Fruit fly (Drosophila melanogaster): ENCODE results near the gene CG13857.
A peak's percentile ranks its signal among the peaks of the same experiment; 100 is the strongest.

The CG13857 gene

DNA sequence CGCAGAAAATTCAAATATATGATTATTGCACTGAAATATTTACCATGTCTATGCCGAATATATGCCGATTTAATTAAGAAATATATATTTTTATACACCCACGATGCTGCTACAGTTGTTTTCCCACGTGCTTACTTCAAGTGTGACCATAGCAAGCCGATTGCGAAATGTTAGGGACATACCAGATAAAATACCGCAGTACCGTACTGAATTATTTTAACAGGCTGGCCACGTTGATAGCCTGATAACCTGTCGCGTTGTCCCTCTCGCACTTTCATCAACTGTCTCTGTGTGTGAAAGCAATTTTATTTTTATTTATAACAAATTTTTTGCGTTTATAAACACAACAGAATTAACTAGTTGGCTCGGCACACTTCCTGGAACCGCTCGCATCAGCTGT lies 27.0 kb upstream of the CG13857 start, which contains the start of the genes Nop56 and mats (continued):
- TF ChIP-seq Fer1 (GFP tag; optimal IDR thresholded peaks at IDR 0.05): peak; percentile 24
- no peak for TF ChIP-seq CG30403 (GFP tag; optimal IDR thresholded peaks at IDR 0.05)
- no peak for TF ChIP-seq mam (GFP tag; optimal IDR thresholded peaks at IDR 0.05)
- peak; percentile 96 for TF ChIP-seq pzg (GFP tag; optimal IDR thresholded peaks at IDR 0.05)
- no peak for TF ChIP-seq ro (GFP tag; IDR thresholded peaks at IDR 0.05)
- no peak for TF ChIP-seq luna (GFP tag; optimal IDR thresholded peaks at IDR 0.05)
- TF ChIP-seq esg (GFP tag; conservative IDR thresholded peaks at IDR 0.05): no peak
- peak; percentile 34 for TF ChIP-seq CG7987 (GFP tag; optimal IDR thresholded peaks at IDR 0.05)
- TF ChIP-seq tll (GFP tag; optimal IDR thresholded peaks at IDR 0.05): no peak
- TF ChIP-seq CG10565 (GFP tag; optimal IDR thresholded peaks at IDR 0.05): no peak
- no peak for TF ChIP-seq Six4 (GFP tag; optimal IDR thresholded peaks at IDR 0.05)
- peak; percentile 32; the same call in 1 of the 3 replicates for TF ChIP-seq CG34224 (GFP tag; IDR thresholded peaks at IDR 0.05; ENCODE audit: partially characterized antibody)
- TF ChIP-seq mld (GFP tag; IDR thresholded peaks at IDR 0.05; ENCODE audit: partially characterized antibody): no peak
- TF ChIP-seq CG2712 (tag; optimal IDR thresholded peaks at IDR 0.05): peak; percentile 45
- TF ChIP-seq chm (GFP tag; IDR thresholded peaks at IDR 0.05): no peak
- TF ChIP-seq Ada2b (GFP tag; IDR thresholded peaks at IDR 0.05): no peak
- peak; percentile 10 for TF ChIP-seq CG12391 (tag; optimal IDR thresholded peaks at IDR 0.05)
- no peak for TF ChIP-seq pan (optimal IDR thresholded peaks at IDR 0.05)
- no peak for TF ChIP-seq pan (GFP tag; optimal IDR thresholded peaks at IDR 0.05 in 1 of 2, IDR thresholded peaks at IDR 0.05 in 1 of 2)
- TF ChIP-seq klu (GFP tag; IDR thresholded peaks at IDR 0.05): no peak
- peak; percentile 6 for TF ChIP-seq CG33213 (GFP tag; optimal IDR thresholded peaks at IDR 0.05)
- no peak for TF ChIP-seq CG11696 (GFP tag; IDR thresholded peaks at IDR 0.05)
- no peak for TF ChIP-seq CG31388 (GFP tag; optimal IDR thresholded peaks at IDR 0.05)
- TF ChIP-seq NfI (GFP tag; optimal IDR thresholded peaks at IDR 0.05): peak; percentile 21
- no peak for TF ChIP-seq hkb (optimal IDR thresholded peaks at IDR 0.05)
- no peak for TF ChIP-seq hkb (GFP tag; IDR thresholded peaks at IDR 0.05)
- TF ChIP-seq Doc3 (GFP tag; IDR thresholded peaks at IDR 0.05; ENCODE audit: partially characterized antibody): peak; percentile 41; the same call in 1 of the 3 replicates
- no peak for TF ChIP-seq pros (GFP tag; optimal IDR thresholded peaks at IDR 0.05)
- TF ChIP-seq CG10431 (GFP tag; optimal IDR thresholded peaks at IDR 0.05): no peak
- no peak for TF ChIP-seq zfh1 (GFP tag; IDR thresholded peaks at IDR 0.05)
- no peak for TF ChIP-seq CG8089 (GFP tag; optimal IDR thresholded peaks at IDR 0.05)
- no peak for TF ChIP-seq CG8359 (GFP tag; optimal IDR thresholded peaks at IDR 0.05; ENCODE audit: borderline replicate concordance)
- TF ChIP-seq stwl (tag; optimal IDR thresholded peaks at IDR 0.05): peak; percentile 87
- no peak for TF ChIP-seq CG10979 (tag; optimal IDR thresholded peaks at IDR 0.05)
- TF ChIP-seq Hand (GFP tag; optimal IDR thresholded peaks at IDR 0.05): no peak
- TF ChIP-seq CG4360 (GFP tag; IDR thresholded peaks at IDR 0.05): no peak
- TF ChIP-seq CG17612 (GFP tag; IDR thresholded peaks at IDR 0.05): no peak
- no peak for TF ChIP-seq CG2678 (tag; optimal IDR thresholded peaks at IDR 0.05)
- no peak for TF ChIP-seq Mrtf (GFP tag; IDR thresholded peaks at IDR 0.05)
- TF ChIP-seq tx (GFP tag; optimal IDR thresholded peaks at IDR 0.05): no peak
- no peak for TF ChIP-seq CG9817 (tag; optimal IDR thresholded peaks at IDR 0.05)
- TF ChIP-seq CG6791 (GFP tag; IDR thresholded peaks at IDR 0.05; ENCODE audit: partially characterized antibody): peak; percentile 55; the same call in 2 of the 3 replicates
- TF ChIP-seq D19B (GFP tag; optimal IDR thresholded peaks at IDR 0.05): no peak
- TF ChIP-seq Dek (tag; optimal IDR thresholded peaks at IDR 0.05): no peak
- peak; percentile 73 for TF ChIP-seq CG15514 (GFP tag; optimal IDR thresholded peaks at IDR 0.05)
- TF ChIP-seq Sox102F (GFP tag; optimal IDR thresholded peaks at IDR 0.05): no peak
- TF ChIP-seq CG2129 (GFP tag; IDR thresholded peaks at IDR 0.05; ENCODE audit: partially characterized antibody): no peak
- peak in 1 of 2 experiments; percentile 55 for TF ChIP-seq insv (GFP tag; optimal IDR thresholded peaks at IDR 0.05)
- no peak for TF ChIP-seq eve (GFP tag; optimal IDR thresholded peaks at IDR 0.05)
- peak; percentile 94 for TF ChIP-seq CG10321 (GFP tag; IDR thresholded peaks at IDR 0.05)
- TF ChIP-seq MTF-1 (GFP tag; optimal IDR thresholded peaks at IDR 0.05; ENCODE audit: borderline replicate concordance): no peak
